Fruit fly (Drosophila melanogaster): ENCODE measurements around the gene Qtzl.

Gene Qtzl

DNA sequence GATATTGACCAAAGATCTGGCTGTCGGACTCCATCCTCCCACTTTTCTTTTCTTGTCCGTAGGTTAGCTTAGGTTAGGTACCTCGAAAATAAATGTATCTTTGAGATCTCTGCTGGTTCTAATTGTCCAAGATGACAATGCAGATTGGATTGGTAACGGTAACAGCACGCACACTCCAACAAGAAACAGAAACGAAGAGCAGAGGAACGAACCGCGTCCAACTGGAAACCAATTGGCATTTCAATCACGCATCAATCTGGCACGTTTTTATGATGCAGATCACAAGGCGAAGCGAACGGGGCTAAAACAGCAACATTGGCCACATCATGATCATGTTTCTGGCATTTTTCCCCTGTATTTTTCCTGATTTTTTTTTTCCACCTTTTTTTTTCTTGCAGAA lies 39.7 kb upstream of the Qtzl start:
- TF ChIP-seq Sry-β (GFP tag; optimal IDR thresholded peaks at IDR 0.05) (no peak), Elba2 (GFP tag; optimal IDR thresholded peaks at IDR 0.05) (peak; percentile 96), CG7357 (GFP tag; IDR thresholded peaks at IDR 0.05) (no peak), insv (GFP tag; optimal IDR thresholded peaks at IDR 0.05) (peak; percentile 21 to 91), grn (GFP tag; optimal IDR thresholded peaks at IDR 0.05) (peak; percentile 3)

DNA sequence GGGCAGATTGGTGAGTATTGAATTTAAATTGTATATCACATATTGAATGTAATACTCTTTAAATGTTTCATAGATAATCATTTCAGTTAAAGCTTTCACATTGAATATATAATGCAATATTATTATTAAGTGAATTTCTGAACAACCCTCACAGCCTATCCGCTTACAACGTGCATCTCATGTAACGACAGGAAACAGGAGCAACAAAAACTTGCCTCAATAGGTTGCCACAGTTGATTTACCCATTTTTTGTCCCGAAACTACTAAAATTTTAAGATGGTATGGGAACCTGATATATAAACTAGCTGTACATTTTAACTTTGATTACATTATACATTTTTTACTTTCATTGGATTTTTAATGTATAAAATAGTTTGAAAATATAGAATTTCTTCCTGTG lies 36.8 kb upstream of the Qtzl start:
- no peak for TF ChIP-seq CG17568 (GFP tag; optimal IDR thresholded peaks at IDR 0.05)
- TF ChIP-seq wor (GFP tag; IDR thresholded peaks at IDR 0.05) = no peak
- no peak for TF ChIP-seq klu (GFP tag; IDR thresholded peaks at IDR 0.05)
- TF ChIP-seq Med (GFP tag) = peak; percentile 20
- TF ChIP-seq Ets65A (GFP tag) = peak; percentile 67
- peak; percentile 21 for TF ChIP-seq CG18476 (GFP tag; optimal IDR thresholded peaks at IDR 0.05)
- no peak for TF ChIP-seq Atf3 (GFP tag; optimal IDR thresholded peaks at IDR 0.05)
- no peak for TF ChIP-seq CG13624 (GFP tag; optimal IDR thresholded peaks at IDR 0.05)
- no peak for TF ChIP-seq Hr3 (GFP tag; optimal IDR thresholded peaks at IDR 0.05)
- TF ChIP-seq CG7839 (tag; optimal IDR thresholded peaks at IDR 0.05) = no peak

DNA sequence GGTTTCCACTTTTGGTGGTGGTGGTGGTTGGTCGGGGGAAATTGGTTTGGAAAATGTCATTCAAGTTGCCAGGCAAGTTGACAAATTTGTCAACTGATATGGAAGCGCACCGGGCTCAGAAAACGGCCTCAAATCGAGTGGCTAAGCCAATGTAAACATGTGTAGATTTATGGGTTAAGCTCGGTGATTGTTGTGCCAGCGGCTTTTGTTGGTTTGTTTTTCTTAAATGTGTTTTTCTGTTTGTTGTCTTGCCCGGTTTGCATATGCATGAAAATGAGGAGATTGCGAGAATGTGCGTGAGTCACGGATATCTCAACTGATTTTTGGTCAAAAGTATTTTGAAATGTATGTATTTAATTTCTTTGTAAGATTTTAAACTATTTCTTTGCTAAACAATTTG lies 34.6 kb upstream of the Qtzl start:
- TF ChIP-seq CG10565 (GFP tag; optimal IDR thresholded peaks at IDR 0.05) = no peak
- TF ChIP-seq tll (GFP tag; optimal IDR thresholded peaks at IDR 0.05) = no peak
- TF ChIP-seq mam (GFP tag; optimal IDR thresholded peaks at IDR 0.05) = no peak
- no peak for TF ChIP-seq Dip2 (GFP tag; IDR thresholded peaks at IDR 0.05)
- no peak for TF ChIP-seq tup (GFP tag; optimal IDR thresholded peaks at IDR 0.05)
- TF ChIP-seq CG18764 (GFP tag; optimal IDR thresholded peaks at IDR 0.05) = no peak
- no peak for TF ChIP-seq D19A (tag; optimal IDR thresholded peaks at IDR 0.05)
- no peak for TF ChIP-seq Max (GFP tag; optimal IDR thresholded peaks at IDR 0.05)
- no peak for TF ChIP-seq CG2875 (GFP tag; optimal IDR thresholded peaks at IDR 0.05)
- peak; percentile 17 for TF ChIP-seq Asciz (GFP tag; optimal IDR thresholded peaks at IDR 0.05)
- TF ChIP-seq CG11723 (GFP tag; optimal IDR thresholded peaks at IDR 0.05) = no peak
- TF ChIP-seq CG17802 (tag; optimal IDR thresholded peaks at IDR 0.05) = no peak
- TF ChIP-seq Atf6 (GFP tag; IDR thresholded peaks at IDR 0.05) = no peak
- no peak for TF ChIP-seq kah (GFP tag; optimal IDR thresholded peaks at IDR 0.05)
- TF ChIP-seq kni (GFP tag; optimal IDR thresholded peaks at IDR 0.05) = peak; percentile 29
- TF ChIP-seq usp (GFP tag; optimal IDR thresholded peaks at IDR 0.05) = no peak
- TF ChIP-seq CG7928 (GFP tag; optimal IDR thresholded peaks at IDR 0.05) = no peak
- TF ChIP-seq pum (GFP tag; optimal IDR thresholded peaks at IDR 0.05) = no peak
- TF ChIP-seq salm (tag; optimal IDR thresholded peaks at IDR 0.05) = no peak
- no peak for TF ChIP-seq bcd (GFP tag; optimal IDR thresholded peaks at IDR 0.05)
- TF ChIP-seq CG15269 (tag; optimal IDR thresholded peaks at IDR 0.05) = no peak
- no peak for TF ChIP-seq amos (GFP tag; IDR thresholded peaks at IDR 0.05; ENCODE audit: partially characterized antibody)
- no peak for TF ChIP-seq bowl (GFP tag; IDR thresholded peaks at IDR 0.05)
- TF ChIP-seq nau (GFP tag; optimal IDR thresholded peaks at IDR 0.05) = peak; percentile 16
- peak; percentile 59 for TF ChIP-seq sqz (GFP tag; optimal IDR thresholded peaks at IDR 0.05)
- TF ChIP-seq CG13123 (GFP tag; optimal IDR thresholded peaks at IDR 0.05) = no peak
- peak; percentile 51; the same call in 1 of the 3 replicates for TF ChIP-seq CG2199 (GFP tag; IDR thresholded peaks at IDR 0.05)
- peak in 1 of 2 experiments; percentile 25 for TF ChIP-seq Eip74EF (GFP tag; optimal IDR thresholded peaks at IDR 0.05)
- no peak for TF ChIP-seq Ssrp (tag; optimal IDR thresholded peaks at IDR 0.05)
- TF ChIP-seq bab2 (GFP tag; optimal IDR thresholded peaks at IDR 0.05) = no peak
- TF ChIP-seq Dip3 (GFP tag; optimal IDR thresholded peaks at IDR 0.05) = no peak
- TF ChIP-seq seq (GFP tag; IDR thresholded peaks at IDR 0.05) = no peak
- TF ChIP-seq ci (GFP tag; IDR thresholded peaks at IDR 0.05) = 0 out of 3 replicates have a peak, but pooled peaks have one; percentile 28
- TF ChIP-seq zen2 (GFP tag; IDR thresholded peaks at IDR 0.05; ENCODE audit: partially characterized antibody) = no peak

All from whole organism, embryonic.